Fruit fly (Drosophila melanogaster): ENCODE results near the gene CG7296.

dm6 chr2L:10723903-10724302, 37.0 kb upstream of the CG7296 start, which contains the start of gene CG6431:
- TF ChIP-seq Jra (GFP tag; optimal IDR thresholded peaks at IDR 0.05) (no peak), Myc (optimal IDR thresholded peaks at IDR 0.05) (no peak)
